Fruit fly (Drosophila melanogaster): ENCODE measurements around the gene Top2.
A peak's percentile ranks its signal among the peaks of the same experiment; 100 is the strongest.

dm6 chr2L:19454070-19454751 is 921 bp upstream of the Top2 start, which contains the start of gene CG10026:
- no peak for TF ChIP-seq fd96Ca (GFP tag; IDR thresholded peaks at IDR 0.05)
- peak; percentile 29 for TF ChIP-seq CG17806 (tag; optimal IDR thresholded peaks at IDR 0.05)
- peak; percentile 69 for TF ChIP-seq CG15710 (tag; optimal IDR thresholded peaks at IDR 0.05)
- peak; percentile 99 for TF ChIP-seq EcR (GFP tag; optimal IDR thresholded peaks at IDR 0.05)
- no peak for TF ChIP-seq rn (GFP tag; IDR thresholded peaks at IDR 0.05)
- TF ChIP-seq Pif1A (GFP tag; optimal IDR thresholded peaks at IDR 0.05), result peak; percentile 59
- TF ChIP-seq CG12605 (GFP tag; IDR thresholded peaks at IDR 0.05), result no peak
- TF ChIP-seq CG14655 (GFP tag; optimal IDR thresholded peaks at IDR 0.05), result peak; percentile 61

Data from whole organism, pupa.